Worm (Caenorhabditis elegans): ENCODE results near the gene pdhk-2.

Gene pdhk-2

DNA sequence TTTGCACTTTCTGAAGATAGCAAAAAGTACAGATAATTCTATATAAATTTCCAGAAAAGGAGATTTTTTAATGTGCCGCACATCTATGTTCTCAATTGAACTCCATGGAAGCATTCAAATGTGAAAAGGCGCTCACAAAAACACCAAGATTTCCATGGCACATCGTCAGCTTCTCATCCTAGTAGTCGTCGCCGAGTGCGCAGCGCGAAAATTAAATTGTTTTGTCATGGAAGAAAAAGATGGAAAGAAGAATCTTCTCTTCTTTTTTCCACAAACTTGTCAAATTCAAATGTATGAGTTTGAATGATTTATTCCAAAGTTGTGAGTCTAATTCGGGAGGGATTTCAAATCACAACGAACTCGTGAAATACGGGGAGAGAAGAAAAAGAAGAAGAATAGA lies 3.8 kb downstream of the pdhk-2 start:
- no peak for TF ChIP-seq ets-7 (tag; optimal IDR thresholded peaks at IDR 0.05)
- no peak for TF ChIP-seq ceh-36 (tag; optimal IDR thresholded peaks at IDR 0.05)
- TF ChIP-seq aly-1 (tag; optimal IDR thresholded peaks at IDR 0.05) = no peak
- TF ChIP-seq tbx-11 (GFP tag; IDR thresholded peaks at IDR 0.05) = no peak
- no peak for TF ChIP-seq flt-1 (GFP tag; IDR thresholded peaks at IDR 0.05)
- TF ChIP-seq sea-1 (GFP tag; conservative IDR thresholded peaks at IDR 0.05) = no peak
- no peak for TF ChIP-seq F13C5.2 (tag; optimal IDR thresholded peaks at IDR 0.05)
- TF ChIP-seq ceh-13 (GFP tag; optimal IDR thresholded peaks at IDR 0.05) = no peak
- TF ChIP-seq pes-1 (GFP tag; IDR thresholded peaks at IDR 0.05) = no peak
- TF ChIP-seq hmbx-1 (tag; optimal IDR thresholded peaks at IDR 0.05) = no peak
- TF ChIP-seq hmg-4 (GFP tag; optimal IDR thresholded peaks at IDR 0.05) = no peak
- no peak for TF ChIP-seq B0310.2 (tag; optimal IDR thresholded peaks at IDR 0.05)
- TF ChIP-seq tbx-37 (GFP tag; conservative IDR thresholded peaks at IDR 0.05) = no peak
- TF ChIP-seq hnd-1 (tag; optimal IDR thresholded peaks at IDR 0.05) = no peak
- TF ChIP-seq ama-1 (optimal IDR thresholded peaks at IDR 0.05) = no peak
- TF ChIP-seq scrt-1 (GFP tag; IDR thresholded peaks at IDR 0.05) = no peak
- TF ChIP-seq tra-4 (tag; optimal IDR thresholded peaks at IDR 0.05) = no peak

DNA sequence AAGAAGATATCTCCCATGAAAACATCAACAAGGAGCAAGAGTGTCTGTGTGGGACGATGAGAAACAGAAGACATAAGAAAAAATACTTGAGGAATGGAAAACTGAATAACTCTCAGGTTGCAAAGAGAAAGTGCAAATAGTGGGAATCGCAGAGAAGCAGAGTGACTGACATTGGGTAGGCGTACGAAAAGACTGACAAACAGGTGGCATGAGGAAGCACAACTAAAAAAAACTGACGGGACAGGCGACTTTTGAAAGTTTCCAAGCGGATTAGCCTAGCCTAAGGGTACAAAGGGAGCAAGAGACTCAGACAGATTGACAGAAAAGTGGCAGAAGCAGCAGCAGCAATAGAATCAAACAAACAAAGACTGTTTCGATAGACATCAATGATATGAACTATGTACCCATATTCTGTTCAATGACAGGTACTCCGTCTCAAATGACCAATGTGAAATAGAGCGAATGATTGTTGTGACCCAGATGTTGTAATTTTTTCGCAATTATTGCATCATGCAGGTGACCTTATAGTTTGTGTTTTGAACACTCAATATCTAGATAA lies 6.8 kb downstream of the pdhk-2 start:
- TF ChIP-seq ceh-13 (GFP tag; optimal IDR thresholded peaks at IDR 0.05) (no peak), ceh-36 (tag; optimal IDR thresholded peaks at IDR 0.05) (no peak), tbx-37 (GFP tag; conservative IDR thresholded peaks at IDR 0.05) (no peak), tra-4 (tag; optimal IDR thresholded peaks at IDR 0.05) (no peak), B0310.2 (tag; optimal IDR thresholded peaks at IDR 0.05) (no peak), hmg-4 (GFP tag; optimal IDR thresholded peaks at IDR 0.05) (no peak), pes-1 (GFP tag; IDR thresholded peaks at IDR 0.05) (no peak), sea-1 (GFP tag; conservative IDR thresholded peaks at IDR 0.05) (no peak), hmbx-1 (tag; optimal IDR thresholded peaks at IDR 0.05) (no peak), aly-1 (tag; optimal IDR thresholded peaks at IDR 0.05) (no peak), ama-1 (optimal IDR thresholded peaks at IDR 0.05) (no peak), tbx-11 (GFP tag; IDR thresholded peaks at IDR 0.05) (no peak), flt-1 (GFP tag; IDR thresholded peaks at IDR 0.05) (no peak), scrt-1 (GFP tag; IDR thresholded peaks at IDR 0.05) (no peak), F13C5.2 (tag; optimal IDR thresholded peaks at IDR 0.05) (no peak), ets-7 (tag; optimal IDR thresholded peaks at IDR 0.05) (no peak), hnd-1 (tag; optimal IDR thresholded peaks at IDR 0.05) (no peak)

- TF ChIP-seq tbx-37 (GFP tag; conservative IDR thresholded peaks at IDR 0.05) (no peak), tbx-11 (GFP tag; IDR thresholded peaks at IDR 0.05) (no peak), hnd-1 (tag; optimal IDR thresholded peaks at IDR 0.05) (no peak), hmbx-1 (tag; optimal IDR thresholded peaks at IDR 0.05) (no peak), ets-7 (tag; optimal IDR thresholded peaks at IDR 0.05) (no peak), scrt-1 (GFP tag; IDR thresholded peaks at IDR 0.05) (no peak)
These were observed 7.5 kb downstream of the pdhk-2 start for ce11 chrIII:8733667-8734066.

DNA sequence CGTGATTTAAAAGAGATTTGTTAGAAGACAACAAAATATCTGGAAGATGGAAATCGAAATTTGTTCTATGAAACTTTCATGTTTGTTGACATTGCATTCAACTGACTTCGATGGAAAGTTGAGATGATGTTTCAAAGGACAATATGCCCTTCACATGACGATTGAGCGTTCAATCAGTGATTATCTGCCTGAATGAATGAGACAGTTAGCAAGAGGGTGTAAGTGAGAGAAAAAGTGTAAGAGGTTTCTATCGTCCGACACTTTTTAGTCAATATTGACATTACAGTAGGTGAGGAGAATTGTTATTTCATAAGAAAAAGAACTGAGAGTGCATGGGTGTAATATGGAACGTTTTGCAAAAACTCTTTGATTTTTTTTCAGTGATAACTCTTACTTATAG lies 8.0 kb downstream of the pdhk-2 start:
- TF ChIP-seq ceh-13 (GFP tag; optimal IDR thresholded peaks at IDR 0.05) (no peak), tra-4 (tag; optimal IDR thresholded peaks at IDR 0.05) (no peak), flt-1 (GFP tag; IDR thresholded peaks at IDR 0.05) (no peak), aly-1 (tag; optimal IDR thresholded peaks at IDR 0.05) (no peak), hnd-1 (tag; optimal IDR thresholded peaks at IDR 0.05) (no peak), ceh-36 (tag; optimal IDR thresholded peaks at IDR 0.05) (no peak), ama-1 (optimal IDR thresholded peaks at IDR 0.05) (no peak), tbx-11 (GFP tag; IDR thresholded peaks at IDR 0.05) (no peak), hmg-4 (GFP tag; optimal IDR thresholded peaks at IDR 0.05) (no peak), sea-1 (GFP tag; conservative IDR thresholded peaks at IDR 0.05) (no peak), ets-7 (tag; optimal IDR thresholded peaks at IDR 0.05) (no peak), scrt-1 (GFP tag; IDR thresholded peaks at IDR 0.05) (no peak), tbx-37 (GFP tag; conservative IDR thresholded peaks at IDR 0.05) (no peak)

ce11 chrIII:8731973-8732372 lies 9.2 kb downstream of the pdhk-2 start:
- no peak for TF ChIP-seq sea-1 (GFP tag; conservative IDR thresholded peaks at IDR 0.05)

- no peak for TF ChIP-seq ceh-13 (GFP tag; optimal IDR thresholded peaks at IDR 0.05)
- no peak for TF ChIP-seq tra-4 (tag; optimal IDR thresholded peaks at IDR 0.05)
- TF ChIP-seq tbx-11 (GFP tag; IDR thresholded peaks at IDR 0.05) = no peak
- no peak for TF ChIP-seq hmg-4 (GFP tag; optimal IDR thresholded peaks at IDR 0.05)
- TF ChIP-seq B0310.2 (tag; optimal IDR thresholded peaks at IDR 0.05) = no peak
- no peak for TF ChIP-seq hmbx-1 (tag; optimal IDR thresholded peaks at IDR 0.05)
- no peak for TF ChIP-seq ets-7 (tag; optimal IDR thresholded peaks at IDR 0.05)
- TF ChIP-seq sea-1 (GFP tag; conservative IDR thresholded peaks at IDR 0.05) = no peak
- no peak for TF ChIP-seq ama-1 (optimal IDR thresholded peaks at IDR 0.05)
- TF ChIP-seq hnd-1 (tag; optimal IDR thresholded peaks at IDR 0.05) = no peak
These were observed 9.9 kb downstream of the pdhk-2 start, which contains the start of gene ZK370.4 for ce11 chrIII:8731310-8731709. TSS of gene ZK370.4 (minus strand) at chrIII:8731410.

DNA sequence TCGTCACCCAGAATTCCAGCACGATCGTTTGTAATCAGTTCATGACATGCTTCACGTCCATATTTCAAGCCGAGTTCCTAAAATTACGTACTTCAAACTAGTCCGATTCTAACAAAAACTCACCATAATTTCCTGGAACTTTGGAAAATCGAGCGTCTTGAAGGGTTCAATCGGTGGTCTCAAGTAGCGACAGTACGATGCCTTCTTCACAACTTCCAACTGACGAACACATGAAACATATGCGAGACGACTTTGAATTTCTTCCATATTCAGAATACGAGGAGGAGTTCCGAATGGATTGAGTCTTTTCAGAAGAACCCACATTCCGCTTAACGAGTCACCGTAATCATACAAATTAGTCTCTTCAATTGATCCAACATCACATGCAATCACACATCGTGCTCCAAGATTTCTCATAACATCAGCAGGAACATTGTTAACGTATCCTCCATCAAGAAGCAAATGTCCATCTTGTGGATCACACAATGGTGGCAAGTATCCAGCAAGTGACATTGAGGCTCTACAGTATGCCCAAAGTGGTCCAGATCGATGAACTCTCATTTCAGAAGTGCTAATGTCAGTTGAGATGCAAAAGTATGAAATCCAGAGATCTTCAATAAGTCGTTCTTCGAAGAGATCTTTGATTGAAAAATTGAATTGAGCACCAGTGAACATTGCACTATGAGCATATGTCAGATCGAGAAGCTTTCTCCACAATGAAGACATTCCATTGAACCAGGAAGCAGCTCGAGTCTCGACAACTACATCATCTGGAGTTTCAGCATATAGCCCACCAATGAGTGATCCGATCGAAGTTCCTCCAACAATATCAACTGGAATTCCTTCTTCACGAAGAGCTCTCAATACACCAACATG lies 15.0 kb downstream of the pdhk-2 start:
- TF ChIP-seq sea-1 (GFP tag; conservative IDR thresholded peaks at IDR 0.05) (no peak), flt-1 (GFP tag; IDR thresholded peaks at IDR 0.05) (no peak), scrt-1 (GFP tag; IDR thresholded peaks at IDR 0.05) (no peak), hmg-4 (GFP tag; optimal IDR thresholded peaks at IDR 0.05) (no peak), ceh-13 (GFP tag; optimal IDR thresholded peaks at IDR 0.05) (no peak), tbx-11 (GFP tag; IDR thresholded peaks at IDR 0.05) (no peak), B0310.2 (tag; optimal IDR thresholded peaks at IDR 0.05) (no peak), ets-7 (tag; optimal IDR thresholded peaks at IDR 0.05) (no peak), tra-4 (tag; optimal IDR thresholded peaks at IDR 0.05) (no peak), tbx-37 (GFP tag; conservative IDR thresholded peaks at IDR 0.05) (no peak), aly-1 (tag; optimal IDR thresholded peaks at IDR 0.05) (no peak), F13C5.2 (tag; optimal IDR thresholded peaks at IDR 0.05) (no peak), hnd-1 (tag; optimal IDR thresholded peaks at IDR 0.05) (no peak), pes-1 (GFP tag; IDR thresholded peaks at IDR 0.05) (no peak), hmbx-1 (tag; optimal IDR thresholded peaks at IDR 0.05) (no peak), ama-1 (optimal IDR thresholded peaks at IDR 0.05) (no peak)

Measured in whole organism, early embryonic.